Worm (Caenorhabditis elegans) whole organism, mixed stage, embryonic: Measurements from ENCODE around the gene Y71H2B.5.

Source experiments
- blmp-1 ChIP-seq: fragments of 150-350 bp; optimal IDR thresholded peaks from 2 replicates; lab custom pipeline; 2014; ENCODE audit warnings: missing biosample characterization, missing genetic modification characterization
- drap-1 ChIP-seq: fragments of 200-800 bp; sonication (Bioruptor generic); optimal IDR thresholded peaks from 3 replicates; lab custom pipeline; 2018; ENCODE audit warnings: mild to moderate bottlenecking, missing genetic modification characterization, missing compliant biosample characterization
- elt-3 ChIP-seq: fragments of 150-350 bp; optimal IDR thresholded peaks from 2 replicates; lab custom pipeline; 2014; ENCODE audit warnings: missing biosample characterization, missing genetic modification characterization
- lin-13 ChIP-seq: fragments of 150-350 bp; optimal IDR thresholded peaks from 2 replicates; lab custom pipeline; 2014; ENCODE audit warnings: missing biosample characterization, missing genetic modification characterization
- lsy-2 ChIP-seq: fragments of 150-350 bp; optimal IDR thresholded peaks from 2 replicates; lab custom pipeline; 2014; ENCODE audit warnings: missing biosample characterization, missing genetic modification characterization
- mab-5 ChIP-seq: fragments of 150-350 bp; optimal IDR thresholded peaks from 2 replicates; lab custom pipeline; 2014; ENCODE audit warnings: missing biosample characterization, missing genetic modification characterization
- nhr-12 ChIP-seq: fragments of 150-350 bp; optimal IDR thresholded peaks from 2 replicates; lab custom pipeline; 2014; ENCODE audit warnings: missing biosample characterization, missing genetic modification characterization
- nhr-2 ChIP-seq: fragments of 150-350 bp; optimal IDR thresholded peaks from 2 replicates; lab custom pipeline; 2014; ENCODE audit warnings: missing biosample characterization, missing genetic modification characterization
- nhr-28 ChIP-seq: fragments of 150-350 bp; optimal IDR thresholded peaks from 2 replicates; lab custom pipeline; 2014; ENCODE audit warnings: missing biosample characterization, missing genetic modification characterization
- pha-4 ChIP-seq: fragments of 150-350 bp; optimal IDR thresholded peaks from 2 replicates; lab custom pipeline; 2018; ENCODE audit warnings: missing biosample characterization, missing genetic modification reagents, missing genetic modification characterization
- snpc-4 ChIP-seq: fragments of 150-350 bp; optimal IDR thresholded peaks from 2 replicates; lab custom pipeline; 2014; ENCODE audit warnings: missing biosample characterization, missing genetic modification characterization
- sptf-1 ChIP-seq: sonication (generic microtip); optimal IDR thresholded peaks from 2 replicates; lab custom pipeline; 2017; ENCODE audit warnings: mild to moderate bottlenecking, missing genetic modification characterization, moderate library complexity, missing compliant biosample characterization
- unc-39 ChIP-seq: fragments of 150-350 bp; optimal IDR thresholded peaks from 2 replicates; lab custom pipeline; 2014; ENCODE audit warnings: missing biosample characterization, missing genetic modification characterization
- ztf-11 ChIP-seq: fragments of 150-350 bp; optimal IDR thresholded peaks from 2 replicates; lab custom pipeline; 2014; ENCODE audit warnings: missing biosample characterization, missing genetic modification characterization

DNA sequence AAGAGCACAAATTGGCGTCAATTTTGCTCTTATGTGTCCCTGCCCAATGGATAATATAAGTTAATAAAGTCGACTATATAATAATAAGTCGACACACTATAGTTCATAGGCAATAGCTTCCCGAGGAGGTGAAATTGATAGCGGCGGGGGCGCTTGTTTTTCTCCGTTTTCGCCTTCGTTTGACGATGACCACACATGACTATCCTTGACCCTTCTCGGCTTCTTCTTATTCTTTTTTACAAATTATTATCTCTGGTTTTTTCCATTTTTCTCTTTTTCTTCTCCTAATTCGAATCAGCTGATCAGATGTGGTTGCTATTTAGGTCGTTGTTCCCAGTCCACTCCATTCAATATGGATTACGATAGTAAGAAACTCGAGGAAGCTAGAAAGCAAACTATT, 20.9 kb downstream of the Y71H2B.5 start, which contains the start of gene acbp-8:
- TF ChIP-seq nhr-12 (tag; lab: Kevin White, UChicago) (no peak), sptf-1 (tag; lab: Kevin White, UChicago) (no peak), snpc-4 (tag; lab: Kevin White, UChicago) (no peak), ztf-11 (no peak), elt-3 (tag; lab: Kevin White, UChicago) (no peak), lin-13 (no peak), unc-39 (no peak), blmp-1 (no peak), nhr-28 (tag; lab: Kevin White, UChicago) (no peak), nhr-2 (tag; lab: Kevin White, UChicago) (no peak), lsy-2 (tag; lab: Kevin White, UChicago) (no peak), mab-5 (tag; lab: Kevin White, UChicago) (no peak), pha-4 (no peak), drap-1 (GFP tag; lab: Kevin White, UChicago) (no peak)
